Worm (Caenorhabditis elegans) whole organism, early embryonic: Measurements from ENCODE around the gene F46F5.14.

Experiments used
- B0310.2 ChIP-seq: sonication (generic microtip); optimal IDR thresholded peaks from 2 replicates; lab custom pipeline; 2016; ENCODE audit warnings: mild to moderate bottlenecking, missing genetic modification characterization, missing compliant biosample characterization
- F13C5.2 ChIP-seq: sonication (generic microtip); optimal IDR thresholded peaks from 2 replicates; lab custom pipeline; 2017; ENCODE audit warnings: mild to moderate bottlenecking, missing genetic modification characterization, inconsistent platforms, missing compliant biosample characterization
- aly-1 ChIP-seq: sonication (generic microtip); optimal IDR thresholded peaks from 2 replicates; lab custom pipeline; 2016; ENCODE audit warnings: missing genetic modification characterization, missing compliant biosample characterization
- ama-1 ChIP-seq: fragments of 150-350 bp; optimal IDR thresholded peaks from 2 replicates; lab custom pipeline; 2014
- ceh-13 ChIP-seq: fragments of 200-800 bp; sonication (Bioruptor generic); optimal IDR thresholded peaks from 2 replicates; lab custom pipeline; 2018; ENCODE audit warnings: mild to moderate bottlenecking, missing genetic modification characterization, missing compliant biosample characterization
- ceh-36 ChIP-seq: sonication (generic microtip); optimal IDR thresholded peaks from 2 replicates; lab custom pipeline; 2016; ENCODE audit warnings: missing genetic modification characterization, inconsistent platforms, missing compliant biosample characterization
- ets-7 ChIP-seq: sonication (generic microtip); optimal IDR thresholded peaks from 2 replicates; lab custom pipeline; 2016; ENCODE audit warnings: missing genotype, missing genetic modification characterization, missing compliant biosample characterization
- flt-1 ChIP-seq: fragments of 200-800 bp; sonication (Bioruptor generic); IDR thresholded peaks from 2 replicates; pipeline ENCODE4 v1.3.6; 2022; ENCODE audit warnings: missing genetic modification characterization, missing compliant biosample characterization
- hmbx-1 ChIP-seq: sonication (generic microtip); optimal IDR thresholded peaks from 2 replicates; lab custom pipeline; 2016; ENCODE audit warnings: mild to moderate bottlenecking, missing genetic modification characterization, missing compliant biosample characterization
- hmg-4 ChIP-seq: fragments of 200-800 bp; sonication (Bioruptor generic); optimal IDR thresholded peaks from 2 replicates; lab custom pipeline; 2018; ENCODE audit warnings: mild to moderate bottlenecking, missing genetic modification characterization, missing compliant biosample characterization
- hnd-1 ChIP-seq: sonication (generic microtip); optimal IDR thresholded peaks from 2 replicates; lab custom pipeline; 2016; ENCODE audit warnings: missing genetic modification characterization, missing compliant biosample characterization
- pes-1 ChIP-seq: fragments of 200-800 bp; sonication (Bioruptor generic); IDR thresholded peaks from 2 replicates; pipeline ENCODE4 v1.3.6; 2022; ENCODE audit warnings: missing genetic modification reagents, missing genetic modification characterization, missing compliant biosample characterization
- scrt-1 ChIP-seq: fragments of 200-800 bp; sonication (Bioruptor generic); IDR thresholded peaks from 2 replicates; pipeline ENCODE4 v1.3.6; 2022; ENCODE audit warnings: missing genetic modification characterization, missing compliant biosample characterization
- sea-1 ChIP-seq: fragments of 200-800 bp; sonication (Bioruptor generic); conservative IDR thresholded peaks from 2 replicates; pipeline ENCODE4 v1.3.6; 2022; ENCODE audit warnings: missing genetic modification characterization, missing compliant biosample characterization
- tbx-11 ChIP-seq: fragments of 200-800 bp; sonication (Bioruptor generic); IDR thresholded peaks from 2 replicates; pipeline ENCODE4 v1.3.6; 2022; ENCODE audit warnings: missing genetic modification characterization, missing compliant biosample characterization
- tbx-37 ChIP-seq: fragments of 200-800 bp; sonication (Bioruptor generic); conservative IDR thresholded peaks from 2 replicates; pipeline ENCODE4 v1.3.6; 2022; ENCODE audit warnings: missing genetic modification reagents, missing genetic modification characterization, missing compliant biosample characterization
- tra-4 ChIP-seq: sonication (generic microtip); optimal IDR thresholded peaks from 2 replicates; lab custom pipeline; 2017; ENCODE audit warnings: missing genetic modification characterization, missing compliant biosample characterization

Gene F46F5.14

DNA sequence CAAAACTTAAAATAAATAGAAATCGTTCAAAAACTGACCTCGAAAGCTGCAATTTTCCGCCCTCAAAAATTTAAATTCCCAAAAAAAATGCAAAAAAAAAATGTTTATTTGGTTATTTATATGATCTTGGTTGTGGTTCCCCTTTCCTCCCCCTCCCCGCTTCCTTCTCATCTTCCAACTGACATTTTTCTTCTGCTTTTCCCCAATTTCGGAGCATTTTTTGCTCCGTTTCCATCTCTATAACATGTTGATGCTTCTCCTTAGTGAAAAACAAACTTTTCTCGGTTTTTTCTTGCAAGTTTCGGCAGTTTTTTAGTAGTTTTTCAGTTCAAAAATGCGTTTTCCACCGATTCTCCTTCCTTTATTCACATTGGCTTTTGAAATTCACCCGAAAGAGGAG is 24.8 kb upstream of the F46F5.14 start, which contains the start of gene Y39F10A.1:
Gene Y39F10A.1 (plus strand): TSS at position 301 of the 400 bp plus-strand sequence.
- TF ChIP-seq scrt-1 (GFP tag; lab: Robert Waterston, UW) (no peak), ceh-36 (tag; lab: Kevin White, UChicago) (no peak), ama-1 (no peak), pes-1 (no peak), B0310.2 (tag; lab: Kevin White, UChicago) (no peak), tra-4 (no peak), hmg-4 (GFP tag; lab: Kevin White, UChicago) (no peak)

ce11 chrII:782903-783302 is 16.9 kb upstream of the F46F5.14 start, which contains the start of gene Y39F10A.3:
TSS of gene Y39F10A.3 (minus strand) at chrII:783003.
- no peak for TF ChIP-seq ceh-36 (tag; lab: Kevin White, UChicago)
- TF ChIP-seq ets-7 (tag; lab: Kevin White, UChicago): no peak
- no peak for TF ChIP-seq tbx-37 (GFP tag; lab: Robert Waterston, UW)
- TF ChIP-seq B0310.2 (tag; lab: Kevin White, UChicago): no peak
- no peak for TF ChIP-seq ama-1
- TF ChIP-seq flt-1: no peak
- TF ChIP-seq tra-4: no peak
- no peak for TF ChIP-seq hmg-4 (GFP tag; lab: Kevin White, UChicago)
- no peak for TF ChIP-seq hmbx-1 (tag; lab: Kevin White, UChicago)
- TF ChIP-seq pes-1: no peak
- no peak for TF ChIP-seq hnd-1 (tag; lab: Kevin White, UChicago)
- TF ChIP-seq tbx-11 (GFP tag; lab: Robert Waterston, UW): no peak
- TF ChIP-seq F13C5.2 (tag; lab: Kevin White, UChicago): no peak
- TF ChIP-seq aly-1: no peak
- TF ChIP-seq scrt-1 (GFP tag; lab: Robert Waterston, UW): no peak
- TF ChIP-seq ceh-13 (GFP tag; lab: Kevin White, UChicago): no peak
- no peak for TF ChIP-seq sea-1 (GFP tag; lab: Robert Waterston, UW)

DNA sequence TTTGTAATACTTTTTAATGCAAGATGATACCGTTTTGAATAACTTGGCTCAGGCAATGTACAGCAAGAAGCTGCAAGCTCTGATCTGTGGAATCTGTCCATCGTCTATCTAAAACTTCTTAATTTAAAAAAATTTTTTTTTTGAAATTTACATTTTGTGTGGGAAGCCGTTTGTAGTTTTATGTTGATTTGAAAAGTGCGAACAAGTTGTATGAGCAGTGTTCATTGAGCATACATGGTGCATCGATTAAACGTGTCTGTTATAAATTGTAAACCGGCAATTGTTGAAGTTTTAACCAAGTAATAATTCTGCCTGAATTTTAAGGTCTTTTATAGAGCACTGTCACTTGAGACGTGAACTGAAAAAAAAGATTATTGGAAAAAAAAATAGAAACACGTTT is 16.3 kb upstream of the F46F5.14 start, which contains the start of gene Y39F10A.6:
Gene Y39F10A.6 (minus strand): TSS at position 101 of the 400 bp plus-strand sequence.
- TF ChIP-seq hmbx-1 (tag; lab: Kevin White, UChicago): no peak
- no peak for TF ChIP-seq flt-1
- TF ChIP-seq ama-1: no peak
- TF ChIP-seq aly-1: no peak
- TF ChIP-seq tbx-37 (GFP tag; lab: Robert Waterston, UW): no peak
- TF ChIP-seq pes-1: no peak
- no peak for TF ChIP-seq F13C5.2 (tag; lab: Kevin White, UChicago)
- no peak for TF ChIP-seq hnd-1 (tag; lab: Kevin White, UChicago)
- no peak for TF ChIP-seq tra-4
- TF ChIP-seq ceh-36 (tag; lab: Kevin White, UChicago): no peak
- TF ChIP-seq sea-1 (GFP tag; lab: Robert Waterston, UW): no peak
- no peak for TF ChIP-seq B0310.2 (tag; lab: Kevin White, UChicago)
- no peak for TF ChIP-seq ceh-13 (GFP tag; lab: Kevin White, UChicago)

DNA sequence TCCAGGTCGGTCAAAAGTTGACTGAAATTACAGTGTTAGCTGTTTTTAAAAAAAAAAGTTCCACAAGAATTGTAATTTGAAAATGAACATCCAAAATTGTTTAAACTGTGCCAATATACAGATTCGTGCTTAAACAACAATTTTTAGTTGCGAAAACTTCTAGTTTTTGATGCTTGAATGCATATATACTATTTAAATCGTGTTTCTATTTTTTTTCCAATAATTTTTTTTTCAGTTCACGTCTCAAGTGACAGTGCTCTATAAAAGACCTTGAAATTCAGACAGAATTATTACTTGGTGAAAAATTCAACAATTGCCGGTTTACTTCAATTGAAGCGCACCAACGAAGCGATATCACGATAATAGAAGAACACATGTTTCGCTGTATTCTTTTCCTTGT is 12.9 kb upstream of the F46F5.14 start, which contains the start of gene F46F5.16:
Gene F46F5.16 (plus strand): TSS at position 301 of the 400 bp plus-strand sequence.
- TF ChIP-seq flt-1: no peak
- TF ChIP-seq pes-1: no peak
- TF ChIP-seq tbx-11 (GFP tag; lab: Robert Waterston, UW): no peak
- no peak for TF ChIP-seq sea-1 (GFP tag; lab: Robert Waterston, UW)
- TF ChIP-seq ceh-36 (tag; lab: Kevin White, UChicago): no peak
- TF ChIP-seq tra-4: no peak
- no peak for TF ChIP-seq B0310.2 (tag; lab: Kevin White, UChicago)

DNA sequence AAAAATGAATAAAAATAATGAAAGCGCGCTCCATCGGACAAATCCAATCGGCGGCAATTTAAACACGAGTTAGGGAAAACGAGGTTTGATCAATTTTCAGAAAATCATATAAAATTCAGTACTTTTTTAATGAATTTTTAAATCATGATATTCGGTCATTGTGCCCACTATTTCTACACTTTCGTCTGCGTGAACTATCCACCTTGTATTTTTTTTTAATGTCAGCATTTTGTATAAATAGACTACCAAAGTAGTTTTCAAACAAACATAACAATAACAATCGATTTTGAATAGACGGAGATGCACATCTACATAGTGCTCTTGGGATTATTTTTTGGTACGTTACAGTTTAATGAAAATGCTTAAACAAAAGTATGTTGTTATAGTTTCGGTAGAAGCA is 11.7 kb upstream of the F46F5.14 start, which contains the start of gene F46F5.15:
Gene F46F5.15 (plus strand): TSS at position 301 of the 400 bp plus-strand sequence.
- no peak for TF ChIP-seq ceh-13 (GFP tag; lab: Kevin White, UChicago)
- TF ChIP-seq B0310.2 (tag; lab: Kevin White, UChicago): no peak
- TF ChIP-seq hmg-4 (GFP tag; lab: Kevin White, UChicago): no peak
- no peak for TF ChIP-seq ceh-36 (tag; lab: Kevin White, UChicago)
- TF ChIP-seq aly-1: no peak
- no peak for TF ChIP-seq pes-1
- TF ChIP-seq F13C5.2 (tag; lab: Kevin White, UChicago): no peak

ce11 chrII:791828-792227 is 8.0 kb upstream of the F46F5.14 start, which contains the start of gene F46F5.1:
TSS of gene F46F5.1 (minus strand) at chrII:791928.
- TF ChIP-seq ets-7 (tag; lab: Kevin White, UChicago) (no peak), tbx-11 (GFP tag; lab: Robert Waterston, UW) (no peak), scrt-1 (GFP tag; lab: Robert Waterston, UW) (no peak), tbx-37 (GFP tag; lab: Robert Waterston, UW) (no peak), ceh-36 (tag; lab: Kevin White, UChicago) (no peak), hmbx-1 (tag; lab: Kevin White, UChicago) (no peak), hnd-1 (tag; lab: Kevin White, UChicago) (no peak), ceh-13 (GFP tag; lab: Kevin White, UChicago) (no peak), flt-1 (no peak), tra-4 (no peak), ama-1 (no peak), B0310.2 (tag; lab: Kevin White, UChicago) (no peak)

DNA sequence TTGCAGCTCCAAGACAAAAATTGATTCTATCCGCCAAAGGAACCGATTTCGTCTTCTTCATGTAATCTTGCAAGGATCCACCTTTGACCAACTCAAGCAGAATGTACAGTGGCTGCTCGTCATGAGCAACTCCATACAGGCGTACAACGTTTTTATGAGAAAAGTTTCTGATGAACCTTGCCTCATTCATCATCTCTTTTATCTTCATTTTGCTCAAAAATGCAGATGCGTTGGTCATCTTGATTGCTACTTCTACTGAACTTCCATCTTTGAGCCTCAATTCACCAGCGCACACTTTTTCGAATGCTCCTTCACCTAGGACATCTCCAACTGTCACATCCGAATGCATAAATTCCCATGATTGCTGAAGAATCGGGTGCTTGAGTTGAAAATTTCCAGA is 2.9 kb upstream of the F46F5.14 start:
- TF ChIP-seq pes-1 (no peak), tbx-37 (GFP tag; lab: Robert Waterston, UW) (no peak), hmg-4 (GFP tag; lab: Kevin White, UChicago) (no peak), ceh-36 (tag; lab: Kevin White, UChicago) (no peak), hnd-1 (tag; lab: Kevin White, UChicago) (no peak), ets-7 (tag; lab: Kevin White, UChicago) (no peak), tbx-11 (GFP tag; lab: Robert Waterston, UW) (no peak), ceh-13 (GFP tag; lab: Kevin White, UChicago) (no peak), ama-1 (no peak), hmbx-1 (tag; lab: Kevin White, UChicago) (no peak), tra-4 (no peak), flt-1 (no peak), F13C5.2 (tag; lab: Kevin White, UChicago) (no peak), B0310.2 (tag; lab: Kevin White, UChicago) (no peak), sea-1 (GFP tag; lab: Robert Waterston, UW) (no peak)
